Worm (Caenorhabditis elegans) whole organism, midembryonic: Measurements from ENCODE around the gene flp-14.

ENCODE experiments used
- T22C8.4 ChIP-seq: fragments of 200-800 bp; sonication (Bioruptor generic); IDR thresholded peaks from 2 replicates; pipeline ENCODE4 v1.3.6; 2022; ENCODE audit warnings: missing genetic modification characterization, missing compliant biosample characterization
- ref-1 ChIP-seq: fragments of 200-800 bp; sonication (Bioruptor generic); conservative IDR thresholded peaks from 2 replicates; pipeline ENCODE4 v1.3.6; 2022; ENCODE audit warnings: missing genetic modification reagents, missing genetic modification characterization, missing compliant biosample characterization
- ztf-29 ChIP-seq: fragments of 200-800 bp; sonication (Bioruptor generic); IDR thresholded peaks from 2 replicates; pipeline ENCODE4 v1.3.6; 2022; ENCODE audit warnings: missing genetic modification reagents, missing genetic modification characterization, missing compliant biosample characterization

ce11 chrIII:12906611-12907037, 3.7 kb upstream of the flp-14 start:
- TF ChIP-seq ztf-29 (GFP tag; lab: Robert Waterston, UW) (no peak), T22C8.4 (GFP tag; lab: Robert Waterston, UW) (no peak), ref-1 (GFP tag; lab: Robert Waterston, UW) (no peak)
